Worm (Caenorhabditis elegans) whole organism, late embryonic: ENCODE measurements around the gene lig-1.

Source experiments
- ahr-1 ChIP-seq: sonication (generic microtip); optimal IDR thresholded peaks from 2 replicates; lab custom pipeline; 2016; ENCODE audit warnings: missing genetic modification characterization, missing compliant biosample characterization
- ama-1 ChIP-seq: fragments of 150-350 bp; optimal IDR thresholded peaks from 2 replicates; lab custom pipeline; 2014
- ceh-14 ChIP-seq: sonication (generic microtip); optimal IDR thresholded peaks from 2 replicates; lab custom pipeline; 2016; ENCODE audit warnings: missing genotype, missing genetic modification characterization, missing compliant biosample characterization
- dmd-4 ChIP-seq: sonication (generic microtip); optimal IDR thresholded peaks from 2 replicates; lab custom pipeline; 2016; ENCODE audit warnings: borderline replicate concordance, missing genetic modification characterization, missing compliant biosample characterization
- pqm-1 ChIP-seq: sonication (generic microtip); optimal IDR thresholded peaks from 2 replicates; lab custom pipeline; 2016; ENCODE audit warnings: missing genetic modification characterization, missing compliant biosample characterization
- pros-1 ChIP-seq: fragments of 150-350 bp; optimal IDR thresholded peaks from 2 replicates; lab custom pipeline; 2014; ENCODE audit warnings: missing biosample characterization, missing genetic modification reagents, missing genetic modification characterization
- ztf-16 ChIP-seq: sonication (generic microtip); optimal IDR thresholded peaks from 2 replicates; lab custom pipeline; 2017; ENCODE audit warnings: missing genetic modification characterization, missing compliant biosample characterization

DNA sequence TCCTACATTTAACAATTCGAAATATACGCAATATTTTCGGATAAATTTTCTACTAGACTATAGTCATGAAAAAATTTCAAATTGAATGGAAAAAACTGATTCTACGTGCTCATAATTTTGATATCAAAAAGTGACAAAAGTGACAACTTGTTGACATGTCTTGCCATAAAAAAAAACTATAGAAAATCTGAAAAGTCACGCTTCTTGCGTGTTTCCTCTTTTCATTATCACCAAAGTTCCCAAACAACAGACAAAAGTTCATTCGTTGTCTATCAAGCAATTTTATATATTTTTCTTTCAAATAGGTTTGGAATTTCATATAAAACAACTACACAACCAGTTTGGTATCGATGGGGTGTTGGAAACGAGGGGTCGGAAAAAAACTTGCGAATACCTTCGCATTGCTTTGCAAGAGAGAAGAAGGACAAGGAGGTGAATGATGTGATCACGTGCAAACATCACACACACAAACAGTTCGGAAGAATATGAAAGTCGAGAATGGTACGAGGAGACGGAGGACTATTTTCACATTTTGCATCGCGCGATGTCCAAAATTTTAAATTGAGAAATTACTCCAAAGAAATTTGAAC lies 45.2 kb downstream of the lig-1 start:
- no peak for TF ChIP-seq ama-1 (lab: Kevin White, UChicago)
- TF ChIP-seq pqm-1 (tag; lab: Kevin White, UChicago): no peak
- no peak for TF ChIP-seq ahr-1 (tag; lab: Kevin White, UChicago)
- no peak for TF ChIP-seq pros-1 (tag; lab: Kevin White, UChicago)
- TF ChIP-seq ceh-14 (tag; lab: Kevin White, UChicago): no peak
- no peak for TF ChIP-seq ztf-16 (tag; lab: Kevin White, UChicago)
- TF ChIP-seq dmd-4 (tag; lab: Kevin White, UChicago): no peak
